Worm (Caenorhabditis elegans) whole organism, L4 larva: Measurements from ENCODE around the gene nhr-157.
A peak's percentile ranks its signal among the peaks of the same experiment; 100 is the strongest.

ENCODE experiments used
- F44E2.7 ChIP-seq: fragments of 200-800 bp; sonication (Bioruptor generic); IDR thresholded peaks from 2 replicates; pipeline ENCODE4 v2.1.2; 2022; ENCODE audit warnings: missing genetic modification characterization, missing compliant biosample characterization
- F49E8.2 ChIP-seq: sonication (generic microtip); optimal IDR thresholded peaks from 2 replicates; lab custom pipeline; 2016; ENCODE audit warnings: missing compliant biosample characterization, mild to moderate bottlenecking, missing genetic modification characterization, borderline replicate concordance
- T26A8.4 ChIP-seq: fragments of 200-800 bp; sonication (Bioruptor generic); IDR thresholded peaks from 2 replicates; pipeline ENCODE4 v1.3.6; 2022; ENCODE audit warnings: missing genetic modification characterization, missing compliant biosample characterization
- ama-1 ChIP-seq: fragments of 150-350 bp; optimal IDR thresholded peaks from 2 replicates; lab custom pipeline; 2014; ENCODE audit warnings: inconsistent platforms, mixed read lengths
- arid-1 ChIP-seq: fragments of 200-800 bp; sonication (Bioruptor generic); conservative IDR thresholded peaks from 2 replicates; pipeline ENCODE4 v1.3.6; 2022; ENCODE audit warnings: missing genetic modification reagents, missing genetic modification characterization, missing compliant biosample characterization
- ceh-28 ChIP-seq: fragments of 150-350 bp; optimal IDR thresholded peaks from 2 replicates; lab custom pipeline; 2014; ENCODE audit warnings: missing biosample characterization, missing genetic modification reagents, missing genetic modification characterization
- ceh-62 ChIP-seq: sonication (generic microtip); optimal IDR thresholded peaks from 2 replicates; lab custom pipeline; 2017; ENCODE audit warnings: missing biosample characterization, missing genetic modification characterization
- ctbp-1 ChIP-seq: fragments of 200-800 bp; sonication (Bioruptor generic); IDR thresholded peaks from 2 replicates; pipeline ENCODE4 v1.3.6; 2022; ENCODE audit warnings: missing genetic modification reagents, missing genetic modification characterization, missing compliant biosample characterization
- daf-16 ChIP-seq, 3 experiments: sonication (generic microtip); optimal IDR thresholded peaks; 2 replicates each; lab custom pipeline; 2016 to 2017; ENCODE audit warnings: missing genetic modification characterization in 3 of 3, missing genetic modification reagents in 3 of 3, mild to moderate bottlenecking in 2 of 3, missing compliant biosample characterization in 2 of 3, missing biosample characterization in 1 of 3, moderate library complexity in 1 of 3
- daf-19 ChIP-seq: fragments of 200-800 bp; sonication (Bioruptor generic); conservative IDR thresholded peaks from 2 replicates; pipeline ENCODE4 v1.3.6; 2022; ENCODE audit warnings: missing genetic modification characterization, missing compliant biosample characterization
- dmd-8 ChIP-seq: fragments of 200-800 bp; sonication (Bioruptor generic); IDR thresholded peaks from 2 replicates; pipeline ENCODE4 v1.3.6; 2022; ENCODE audit warnings: missing genetic modification characterization, missing compliant biosample characterization
- duxl-1 ChIP-seq: sonication (generic microtip); optimal IDR thresholded peaks from 2 replicates; lab custom pipeline; 2016; ENCODE audit warnings: mild to moderate bottlenecking, missing genetic modification characterization, moderate library complexity, missing compliant biosample characterization; ENCODE audit not compliant: poor library complexity
- dve-1 ChIP-seq: sonication (generic microtip); optimal IDR thresholded peaks from 2 replicates; lab custom pipeline; 2017; ENCODE audit warnings: antibody characterized with exemption, mild to moderate bottlenecking, missing genetic modification characterization, missing compliant biosample characterization; ENCODE audit not compliant: insufficient read depth
- egl-27 ChIP-seq: sonication (generic microtip); optimal IDR thresholded peaks from 3 replicates; lab custom pipeline; 2017; ENCODE audit warnings: missing biosample characterization, missing genetic modification reagents, missing genetic modification characterization
- fkh-10 ChIP-seq: fragments of 150-350 bp; optimal IDR thresholded peaks from 2 replicates; lab custom pipeline; 2014; ENCODE audit warnings: missing biosample characterization, missing genetic modification reagents, missing genetic modification characterization
- gei-8 ChIP-seq: fragments of 200-800 bp; sonication (Bioruptor generic); optimal IDR thresholded peaks from 2 replicates; lab custom pipeline; 2018; ENCODE audit warnings: mild to moderate bottlenecking, missing genetic modification characterization, missing compliant biosample characterization
- hlh-11 ChIP-seq: fragments of 200-800 bp; sonication (Bioruptor generic); optimal IDR thresholded peaks from 2 replicates; lab custom pipeline; 2018; ENCODE audit warnings: mild to moderate bottlenecking, missing genetic modification characterization, missing compliant biosample characterization
- hlh-30 ChIP-seq: sonication (generic microtip); optimal IDR thresholded peaks from 2 replicates; lab custom pipeline; 2017; ENCODE audit warnings: antibody characterized with exemption, mild to moderate bottlenecking, missing genetic modification characterization, missing compliant biosample characterization; ENCODE audit not compliant: insufficient read depth
- hmg-1.1 ChIP-seq: fragments of 200-800 bp; sonication (Bioruptor generic); IDR thresholded peaks from 2 replicates; pipeline ENCODE4 v1.3.6; 2022; ENCODE audit warnings: missing genetic modification reagents, missing genetic modification characterization, missing compliant biosample characterization
- jun-1 ChIP-seq: fragments of 150-350 bp; optimal IDR thresholded peaks from 2 replicates; lab custom pipeline; 2014; ENCODE audit warnings: missing biosample characterization, missing genetic modification reagents, missing genetic modification characterization
- lir-3 ChIP-seq: sonication (generic microtip); optimal IDR thresholded peaks from 2 replicates; lab custom pipeline; 2016; ENCODE audit warnings: mild to moderate bottlenecking, missing genetic modification characterization, missing compliant biosample characterization
- mes-2 ChIP-seq: sonication (generic microtip); optimal IDR thresholded peaks from 2 replicates; lab custom pipeline; 2016; ENCODE audit warnings: missing genotype, mild to moderate bottlenecking, missing genetic modification characterization, missing compliant biosample characterization; ENCODE audit not compliant: poor library complexity, severe bottlenecking
- nhr-111 ChIP-seq: fragments of 200-800 bp; sonication (Bioruptor generic); optimal IDR thresholded peaks from 2 replicates; lab custom pipeline; 2018; ENCODE audit warnings: mild to moderate bottlenecking, missing genetic modification characterization, missing compliant biosample characterization
- nhr-28 ChIP-seq: fragments of 150-350 bp; optimal IDR thresholded peaks from 2 replicates; lab custom pipeline; 2014; ENCODE audit warnings: missing biosample characterization, missing genetic modification characterization
- nhr-48 ChIP-seq: sonication (generic microtip); optimal IDR thresholded peaks from 2 replicates; lab custom pipeline; 2016; ENCODE audit warnings: mild to moderate bottlenecking, missing genetic modification characterization, missing compliant biosample characterization
- nhr-6 ChIP-seq: fragments of 150-350 bp; optimal IDR thresholded peaks from 2 replicates; lab custom pipeline; 2014; ENCODE audit warnings: missing biosample characterization, missing genetic modification characterization
- nhr-76 ChIP-seq: fragments of 150-350 bp; optimal IDR thresholded peaks from 2 replicates; lab custom pipeline; 2014; ENCODE audit warnings: missing biosample characterization, missing genetic modification characterization
- pha-4 ChIP-seq, 2 experiments: fragments of 150-350 bp in 1 of 2; fragments of 200-800 bp in 1 of 2; sonication (Bioruptor generic) in 1 of 2; IDR thresholded peaks in 1 of 2; optimal IDR thresholded peaks in 1 of 2; 2 replicates each; pipeline versions ENCODE4 v1.3.6 to Lab custom; 2014 to 2022; ENCODE audit warnings: missing genetic modification characterization in 2 of 2, missing genetic modification reagents in 2 of 2, missing biosample characterization in 1 of 2, missing compliant biosample characterization in 1 of 2
- php-3 ChIP-seq: fragments of 200-800 bp; sonication (Bioruptor generic); IDR thresholded peaks from 2 replicates; pipeline ENCODE4 v1.3.6; 2022; ENCODE audit warnings: missing genetic modification reagents, missing genetic modification characterization, missing compliant biosample characterization
- pqm-1 ChIP-seq: sonication (generic microtip); optimal IDR thresholded peaks from 2 replicates; lab custom pipeline; 2017; ENCODE audit warnings: missing biosample characterization, missing genetic modification characterization
- saeg-2 ChIP-seq: fragments of 200-800 bp; sonication (Bioruptor generic); IDR thresholded peaks from 2 replicates; pipeline ENCODE4 v1.3.6; 2022; ENCODE audit warnings: missing genetic modification reagents, missing genetic modification characterization, missing compliant biosample characterization
- sdz-12 ChIP-seq: fragments of 200-800 bp; sonication (Bioruptor generic); optimal IDR thresholded peaks from 2 replicates; lab custom pipeline; 2018; ENCODE audit warnings: mild to moderate bottlenecking, missing genetic modification characterization, missing compliant biosample characterization
- snpc-4 ChIP-seq: fragments of 150-350 bp; optimal IDR thresholded peaks from 2 replicates; lab custom pipeline; 2014; ENCODE audit warnings: missing biosample characterization, missing genetic modification characterization
- spr-3 ChIP-seq: fragments of 200-800 bp; sonication (Bioruptor generic); optimal IDR thresholded peaks from 2 replicates; lab custom pipeline; 2018; ENCODE audit warnings: mild to moderate bottlenecking, missing genetic modification characterization, missing compliant biosample characterization
- tag-97 ChIP-seq: fragments of 200-800 bp; sonication (Bioruptor generic); IDR thresholded peaks from 2 replicates; pipeline ENCODE4 v1.3.6; 2022; ENCODE audit warnings: missing genetic modification characterization, missing compliant biosample characterization
- unc-62 ChIP-seq, 3 experiments: fragments of 150-350 bp in 1 of 3; sonication (generic microtip); optimal IDR thresholded peaks in 2 of 3; peaks in 1 of 3; 1 replicate in 1 of 3; 2 replicates in 2 of 3; lab custom pipeline; 2014 to 2017; ENCODE audit warnings: missing biosample characterization in 3 of 3, missing genetic modification characterization in 3 of 3, missing genetic modification reagents in 3 of 3, missing genotype in 1 of 3
- ztf-11 ChIP-seq: fragments of 150-350 bp; optimal IDR thresholded peaks from 2 replicates; lab custom pipeline; 2014; ENCODE audit warnings: missing biosample characterization, missing genetic modification characterization

nhr-157 gene

DNA sequence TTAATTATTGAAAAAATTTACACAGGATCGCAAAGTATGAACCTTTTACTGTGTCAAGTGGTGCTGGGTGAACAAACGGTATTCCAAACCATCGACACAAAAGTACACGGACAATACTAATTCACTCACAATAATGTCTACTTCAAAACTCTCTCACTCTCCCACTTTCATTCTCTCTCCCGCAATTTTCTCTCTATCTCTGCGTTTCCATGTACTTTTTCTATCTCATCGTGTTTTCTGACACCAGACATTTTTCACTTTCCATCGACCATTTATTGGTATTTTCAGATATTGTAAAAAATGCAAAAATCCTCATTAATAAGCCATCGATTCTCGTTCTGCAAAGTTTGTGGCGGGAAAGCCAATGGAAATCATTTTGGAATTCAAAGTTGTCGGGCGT lies 37.0 kb upstream of the nhr-157 start, which contains the start of gene nhr-156:
TSS of gene nhr-156 (plus strand) at position 266 of the 400 bp plus-strand sequence.
- TF ChIP-seq php-3 (no peak), sdz-12 (GFP tag; lab: Kevin White, UChicago) (no peak), T26A8.4 (GFP tag; lab: Robert Waterston, UW) (no peak), pqm-1 (peak; percentile 3), jun-1 (tag; lab: Kevin White, UChicago) (no peak), ctbp-1 (GFP tag; lab: Robert Waterston, UW) (no peak), ama-1 (no peak), daf-16 (GFP tag; optimal IDR thresholded peaks at IDR 0.05; lab: Kevin White, UChicago) (no peak), daf-16 (tag; optimal IDR thresholded peaks at IDR 0.05; lab: Kevin White, UChicago) (no peak), ztf-11 (tag; lab: Kevin White, UChicago) (no peak), nhr-28 (tag; lab: Kevin White, UChicago) (peak; percentile 0), hmg-1.1 (no peak), duxl-1 (tag; lab: Kevin White, UChicago) (peak; percentile 81), dve-1 (tag; lab: Kevin White, UChicago) (no peak), tag-97 (GFP tag; lab: Robert Waterston, UW) (no peak), dmd-8 (no peak), nhr-6 (no peak), spr-3 (GFP tag; lab: Kevin White, UChicago) (no peak), F44E2.7 (GFP tag; lab: Robert Waterston, UW) (no peak)
- TF ChIP-seq, all 104 proteins: peak for 3

DNA sequence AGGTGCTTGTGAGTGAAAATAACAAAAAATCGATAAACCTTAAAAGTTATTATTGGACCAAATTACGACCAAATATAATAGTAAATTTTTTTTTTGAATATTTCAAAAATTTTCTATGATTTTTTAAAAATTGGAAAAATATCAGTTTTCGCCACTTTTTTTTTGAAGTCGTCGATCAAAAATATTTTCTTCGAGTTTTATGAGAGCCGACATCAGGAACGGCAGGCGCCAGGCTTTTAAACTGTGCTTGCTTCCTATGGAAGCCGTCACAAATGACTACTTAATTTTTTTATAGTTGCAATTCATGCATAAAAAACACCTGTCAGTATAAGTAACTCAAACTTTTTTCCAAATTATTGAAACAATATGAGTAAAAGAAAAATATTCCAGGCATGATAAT lies 34.6 kb upstream of the nhr-157 start:
- no peak for TF ChIP-seq daf-19 (GFP tag; lab: Robert Waterston, UW)
- peak in 1 of 2 experiments; percentile 93 for TF ChIP-seq unc-62 (GFP tag; optimal IDR thresholded peaks at IDR 0.05 in 1 of 2; lab: Kevin White, UChicago)
- no peak for TF ChIP-seq unc-62 (tag; optimal IDR thresholded peaks at IDR 0.05; lab: Kevin White, UChicago)

DNA sequence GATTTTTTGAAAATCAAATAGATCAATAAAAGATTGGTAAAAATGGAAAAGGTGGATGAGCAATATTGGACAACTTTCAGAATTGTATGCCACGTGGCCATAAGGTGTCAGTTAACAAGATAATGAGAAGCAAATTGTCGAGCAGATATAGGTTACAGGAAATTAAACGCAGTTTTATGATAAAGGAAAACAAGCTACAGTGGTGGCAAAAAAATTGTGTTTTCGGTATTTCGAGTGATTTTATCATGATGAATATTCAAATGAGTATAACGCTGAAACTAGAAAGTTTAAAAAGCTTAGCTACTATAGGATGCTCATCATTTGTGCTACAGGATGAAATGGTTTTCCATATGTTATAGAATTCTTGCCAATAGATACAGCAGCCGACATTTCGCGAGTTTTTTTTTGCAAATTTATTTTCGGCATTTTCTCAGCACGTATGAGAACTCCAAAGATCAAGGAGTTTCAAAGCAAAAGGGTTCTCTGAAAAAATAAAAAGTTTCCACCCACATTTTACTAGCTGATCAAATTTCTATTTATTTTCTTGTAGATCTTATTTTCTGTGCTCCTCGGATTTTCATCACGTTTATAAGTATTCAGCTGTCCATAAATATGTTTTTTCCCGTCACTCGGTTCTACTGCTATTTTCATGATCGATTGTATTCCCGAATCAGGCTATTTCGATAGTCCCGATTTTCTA lies 33.8 kb upstream of the nhr-157 start, which contains the start of the genes str-229 and srh-190:
TSS of gene str-229 (minus strand) at position 101 of the 700 bp plus-strand sequence.
TSS of gene srh-190 (plus strand) at position 650 of the 700 bp plus-strand sequence.
- TF ChIP-seq arid-1 (GFP tag; lab: Robert Waterston, UW) (no peak), mes-2 (tag; lab: Kevin White, UChicago) (no peak), hlh-30 (tag; lab: Kevin White, UChicago) (no peak), saeg-2 (GFP tag; lab: Robert Waterston, UW) (no peak), hlh-11 (tag; lab: Kevin White, UChicago) (no peak), ceh-28 (no peak), F49E8.2 (tag; lab: Kevin White, UChicago) (no peak), nhr-28 (tag; lab: Kevin White, UChicago) (no peak), nhr-48 (tag; lab: Kevin White, UChicago) (no peak), daf-16 (GFP tag; optimal IDR thresholded peaks at IDR 0.05; lab: Kevin White, UChicago) (no peak), daf-16 (tag; optimal IDR thresholded peaks at IDR 0.05; lab: Kevin White, UChicago) (no peak), fkh-10 (no peak)

DNA sequence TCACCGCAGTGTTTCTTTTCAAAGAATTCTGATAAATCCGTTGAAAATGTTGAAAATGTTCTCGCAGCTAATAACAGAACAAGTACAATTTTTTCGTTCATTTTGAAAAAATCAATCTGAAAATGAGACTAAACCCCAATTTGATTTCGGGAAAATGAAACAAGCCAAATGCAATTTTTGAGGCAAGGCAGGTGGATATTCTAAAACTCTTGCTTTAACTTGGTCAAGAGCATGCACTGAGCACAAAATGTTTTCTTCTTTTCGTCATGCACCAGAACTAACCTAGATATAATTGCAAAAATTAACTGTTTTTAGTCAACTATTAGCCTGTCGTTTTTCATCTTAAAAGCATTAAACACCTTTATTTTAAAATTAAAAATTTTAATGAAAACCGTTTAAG lies 31.3 kb upstream of the nhr-157 start, which contains the start of gene irld-22:
TSS of gene irld-22 (minus strand) at position 101 of the 400 bp plus-strand sequence.
- TF ChIP-seq snpc-4, result no peak
- no peak for TF ChIP-seq egl-27
- TF ChIP-seq pha-4 (GFP tag; IDR thresholded peaks at IDR 0.05; lab: Robert Waterston, UW), result no peak
- TF ChIP-seq pha-4 (tag; optimal IDR thresholded peaks at IDR 0.05; lab: Kevin White, UChicago), result no peak
- TF ChIP-seq lir-3 (tag; lab: Kevin White, UChicago), result no peak
- TF ChIP-seq ceh-62 (tag; lab: Kevin White, UChicago), result no peak
- no peak for TF ChIP-seq duxl-1 (tag; lab: Kevin White, UChicago)
- TF ChIP-seq gei-8 (GFP tag; lab: Kevin White, UChicago), result no peak
- no peak for TF ChIP-seq nhr-111 (GFP tag; lab: Kevin White, UChicago)
- no peak for TF ChIP-seq nhr-76 (tag; lab: Kevin White, UChicago)
